Fruit fly (Drosophila melanogaster): ENCODE results near the gene CG45089.

CG45089 gene

dm6 chrX:7933210-7933915 is 39.8 kb upstream of the CG45089 start, which contains the start of the genes Dhdds and RpS14a (continued):
- TF ChIP-seq CG6791 (GFP tag; IDR thresholded peaks at IDR 0.05; ENCODE audit: partially characterized antibody) (peak; percentile 71; the same call in 2 of the 3 replicates), amos (GFP tag; IDR thresholded peaks at IDR 0.05; ENCODE audit: partially characterized antibody) (peak; percentile 75), B-H1 (GFP tag; IDR thresholded peaks at IDR 0.05) (no peak; the same call in 2 of the 3 replicates), Neu2 (GFP tag; optimal IDR thresholded peaks at IDR 0.05; ENCODE audit: borderline replicate concordance) (no peak), Med (GFP tag) (peak; percentile 90), E2f2 (GFP tag; IDR thresholded peaks at IDR 0.05) (peak; percentile 58; the same call in 1 of the 2 replicates), Mrtf (GFP tag; IDR thresholded peaks at IDR 0.05) (no peak), GATAe (GFP tag; conservative IDR thresholded peaks at IDR 0.05) (no peak), luna (GFP tag; optimal IDR thresholded peaks at IDR 0.05) (no peak), stwl (tag; optimal IDR thresholded peaks at IDR 0.05) (no peak), eve (GFP tag; optimal IDR thresholded peaks at IDR 0.05) (no peak), ap (GFP tag; IDR thresholded peaks at IDR 0.05) (no peak), crc (GFP tag; optimal IDR thresholded peaks at IDR 0.05) (no peak), Camta (GFP tag; optimal IDR thresholded peaks at IDR 0.05) (peak; percentile 59), CG7357 (GFP tag; IDR thresholded peaks at IDR 0.05) (no peak), Hmx (GFP tag; optimal IDR thresholded peaks at IDR 0.05) (no peak), sr (GFP tag; IDR thresholded peaks at IDR 0.05) (no peak), Bdp1 (GFP tag; optimal IDR thresholded peaks at IDR 0.05) (peak; percentile 24), Pdp1 (GFP tag; optimal IDR thresholded peaks at IDR 0.05) (peak; percentile 28 to 48), CG10274 (GFP tag; optimal IDR thresholded peaks at IDR 0.05) (peak; percentile 33), CG15601 (tag; optimal IDR thresholded peaks at IDR 0.05) (peak; percentile 74), chif (GFP tag; optimal IDR thresholded peaks at IDR 0.05) (peak; percentile 12 to 59), kni (GFP tag; optimal IDR thresholded peaks at IDR 0.05) (peak; percentile 68), Ptx1 (GFP tag; IDR thresholded peaks at IDR 0.05) (no peak), gsb-n (tag; optimal IDR thresholded peaks at IDR 0.05) (peak; percentile 57), CG4360 (GFP tag; IDR thresholded peaks at IDR 0.05) (no peak), dan (GFP tag; IDR thresholded peaks at IDR 0.05) (no peak), CG8290 (GFP tag; optimal IDR thresholded peaks at IDR 0.05) (peak; percentile 56), CG8290 (tag; optimal IDR thresholded peaks at IDR 0.05) (peak; percentile 17 to 35), lab (GFP tag; optimal IDR thresholded peaks at IDR 0.05) (peak; percentile 80), CG11696 (GFP tag; IDR thresholded peaks at IDR 0.05) (no peak), p53 (GFP tag; optimal IDR thresholded peaks at IDR 0.05) (no peak), caup (GFP tag; optimal IDR thresholded peaks at IDR 0.05; ENCODE audit: severe bottlenecking) (peak; percentile 75), CG6272 (GFP tag; IDR thresholded peaks at IDR 0.05) (0 out of 2 replicates have a peak, but pooled peaks have one; percentile 13), CG1602 (GFP tag; optimal IDR thresholded peaks at IDR 0.05) (no peak), lbe (GFP tag; optimal IDR thresholded peaks at IDR 0.05) (no peak), CG3163 (GFP tag; optimal IDR thresholded peaks at IDR 0.05) (no peak), onecut (GFP tag; IDR thresholded peaks at IDR 0.05) (no peak), dysf (GFP tag; IDR thresholded peaks at IDR 0.05) (peak; percentile 35; the same call in 1 of the 3 replicates), hbn (GFP tag; IDR thresholded peaks at IDR 0.05; ENCODE audit: partially characterized antibody) (peak; percentile 65; the same call in 1 of the 2 replicates), NfI (GFP tag; optimal IDR thresholded peaks at IDR 0.05) (peak; percentile 75), tin (GFP tag; optimal IDR thresholded peaks at IDR 0.05) (peak; percentile 17), CG3847 (GFP tag; IDR thresholded peaks at IDR 0.05) (peak; percentile 47), CG13123 (GFP tag; optimal IDR thresholded peaks at IDR 0.05) (no peak), CG10147 (GFP tag; optimal IDR thresholded peaks at IDR 0.05) (peak; percentile 72), CG11560 (tag; IDR thresholded peaks at IDR 0.05) (peak; percentile 70; the same call in 2 of the 3 replicates), Trl (optimal IDR thresholded peaks at IDR 0.05) (no peak), Trl (GFP tag; optimal IDR thresholded peaks at IDR 0.05) (peak; percentile 5), Antp (GFP tag; optimal IDR thresholded peaks at IDR 0.05) (no peak), gt (GFP tag; IDR thresholded peaks at IDR 0.05) (no peak), HLHmδ (GFP tag; optimal IDR thresholded peaks at IDR 0.05) (peak; percentile 77)

Data from whole organism, embryonic.